Fruit fly (Drosophila melanogaster) whole organism, embryonic: Measurements from ENCODE around the gene CG11309.

Experiments
- Abd-B ChIP-seq: fragments of 200-800 bp; sonication (Bioruptor generic); optimal IDR thresholded peaks from 2 replicates; lab custom pipeline; 2018; ENCODE audit warnings: missing biosample characterization, mild to moderate bottlenecking, missing genetic modification characterization, moderate library complexity
- Antp ChIP-seq: fragments of 200-800 bp; sonication (Bioruptor generic); optimal IDR thresholded peaks from 3 replicates; lab custom pipeline; 2016; ENCODE audit warnings: missing biosample characterization, missing genetic modification characterization
- C15 ChIP-seq: fragments of 200-800 bp; sonication (Bioruptor generic); IDR thresholded peaks from 3 replicates; pipeline ENCODE4 v1.3.6; 2022; ENCODE audit warnings: missing biosample characterization, missing genetic modification characterization
- CG10209 ChIP-seq: fragments of 200-800 bp; sonication (Bioruptor generic); optimal IDR thresholded peaks from 3 replicates; lab custom pipeline; 2017; ENCODE audit warnings: missing biosample characterization, mild to moderate bottlenecking, missing genetic modification characterization, missing genetic modification reagents
- CG10321 ChIP-seq: fragments of 200-800 bp; sonication (Bioruptor generic); IDR thresholded peaks from 2 replicates; pipeline ENCODE4 v1.3.6; 2022; ENCODE audit warnings: missing biosample characterization, missing genetic modification characterization
- CG10654 ChIP-seq: fragments of 200-800 bp; sonication (Bioruptor generic); optimal IDR thresholded peaks from 2 replicates; lab custom pipeline; 2016; ENCODE audit warnings: missing biosample characterization, missing genetic modification characterization
- CG12299 ChIP-seq: fragments of 200-800 bp; sonication (Bioruptor generic); optimal IDR thresholded peaks from 2 replicates; lab custom pipeline; 2018; ENCODE audit warnings: missing biosample characterization, mild to moderate bottlenecking, missing genetic modification characterization
- CG13296 ChIP-seq: fragments of 200-800 bp; sonication (Bioruptor generic); optimal IDR thresholded peaks from 3 replicates; lab custom pipeline; 2018; ENCODE audit warnings: missing biosample characterization, mild to moderate bottlenecking, missing genetic modification characterization
- CG13624 ChIP-seq: fragments of 200-800 bp; sonication (Bioruptor generic); optimal IDR thresholded peaks from 2 replicates; lab custom pipeline; 2016; ENCODE audit warnings: missing biosample characterization, missing genetic modification characterization
- CG14860 ChIP-seq: fragments of 200-800 bp; sonication (Bioruptor generic); IDR thresholded peaks from 3 replicates; pipeline ENCODE4 v1.3.6; 2022; ENCODE audit warnings: missing biosample characterization, missing genetic modification characterization; ENCODE audit not compliant: partially characterized antibody
- CG1529 ChIP-seq: fragments of 200-800 bp; sonication (Bioruptor generic); optimal IDR thresholded peaks from 3 replicates; lab custom pipeline; 2018; ENCODE audit warnings: missing biosample characterization, missing genetic modification characterization
- CG4617 ChIP-seq: fragments of 200-800 bp; sonication (Bioruptor generic); optimal IDR thresholded peaks from 3 replicates; lab custom pipeline; 2016; ENCODE audit warnings: missing biosample characterization, missing genetic modification characterization, borderline replicate concordance
- CG6813 ChIP-seq: fragments of 200-800 bp; sonication (Bioruptor generic); optimal IDR thresholded peaks from 2 replicates; lab custom pipeline; 2017; ENCODE audit warnings: missing biosample characterization, missing genetic modification characterization, mild to moderate bottlenecking, moderate library complexity, missing genetic modification reagents
- CG7372 ChIP-seq: fragments of 200-800 bp; sonication (Bioruptor generic); IDR thresholded peaks from 2 replicates; pipeline ENCODE4 v1.3.6; 2022; ENCODE audit warnings: missing biosample characterization, missing genetic modification characterization
- CG7963 ChIP-seq: fragments of 200-800 bp; sonication (Bioruptor generic); IDR thresholded peaks from 3 replicates; pipeline ENCODE4 v1.3.6; 2022; ENCODE audit warnings: missing biosample characterization, missing genetic modification characterization; ENCODE audit not compliant: partially characterized antibody
- CG8290 ChIP-seq, 3 experiments: fragments of 200-800 bp; sonication (Bioruptor generic); optimal IDR thresholded peaks; 2 replicates each; lab custom pipeline; 2016 to 2019; ENCODE audit warnings: missing biosample characterization in 3 of 3, missing genetic modification characterization in 3 of 3, mild to moderate bottlenecking in 2 of 3, moderate library complexity in 1 of 3
- CG9609 ChIP-seq: fragments of 200-800 bp; sonication (Bioruptor generic); optimal IDR thresholded peaks from 3 replicates; lab custom pipeline; 2016; ENCODE audit warnings: missing biosample characterization, missing genetic modification characterization
- Dad ChIP-seq: fragments of 200-800 bp; sonication (Bioruptor generic); optimal IDR thresholded peaks from 3 replicates; lab custom pipeline; 2016; ENCODE audit warnings: missing biosample characterization, missing genetic modification characterization
- Dip2 ChIP-seq: fragments of 200-800 bp; sonication (Bioruptor generic); IDR thresholded peaks from 2 replicates; pipeline ENCODE4 v1.3.6; 2022; ENCODE audit warnings: missing biosample characterization, missing genetic modification characterization
- Ets65A ChIP-seq: fragments of 200-800 bp; sonication (Bioruptor generic); peaks from one replicate; lab custom pipeline; 2016; ENCODE audit warnings: missing biosample characterization, missing genetic modification characterization
- Fer1 ChIP-seq: fragments of 200-800 bp; sonication (Bioruptor generic); optimal IDR thresholded peaks from 2 replicates; lab custom pipeline; 2017; ENCODE audit warnings: missing biosample characterization, mild to moderate bottlenecking, missing genetic modification characterization
- HLH3B ChIP-seq: fragments of 200-800 bp; sonication (Bioruptor generic); IDR thresholded peaks from 2 replicates; pipeline ENCODE4 v1.3.6; 2022; ENCODE audit warnings: missing biosample characterization, missing genetic modification characterization
- Hand ChIP-seq: fragments of 200-800 bp; sonication (Bioruptor generic); optimal IDR thresholded peaks from 2 replicates; lab custom pipeline; 2017; ENCODE audit warnings: mild to moderate bottlenecking, missing biosample characterization, missing genetic modification reagents, missing genetic modification characterization
- Hsf ChIP-seq: fragments of 200-800 bp; sonication (Bioruptor generic); optimal IDR thresholded peaks from 3 replicates; lab custom pipeline; 2016; ENCODE audit warnings: missing biosample characterization, missing genetic modification characterization
- Lhr ChIP-seq: fragments of 200-800 bp; sonication (Bioruptor generic); optimal IDR thresholded peaks from 3 replicates; lab custom pipeline; 2017; ENCODE audit warnings: mild to moderate bottlenecking, missing biosample characterization, missing genetic modification reagents, missing genetic modification characterization
- Lpt ChIP-seq: fragments of >200 bp; optimal IDR thresholded peaks from 2 replicates; lab custom pipeline; 2018; ENCODE audit warnings: missing biosample characterization, missing genetic modification characterization
- Nf-YA ChIP-seq: fragments of 200-800 bp; sonication (Bioruptor generic); IDR thresholded peaks from 2 replicates; pipeline ENCODE4 v1.3.6; 2022; ENCODE audit warnings: missing biosample characterization, missing genetic modification characterization
- Poxn ChIP-seq: fragments of 200-800 bp; sonication (Bioruptor generic); IDR thresholded peaks from 2 replicates; pipeline ENCODE4 v1.3.6; 2022; ENCODE audit warnings: missing biosample characterization, missing genetic modification characterization
- cato ChIP-seq: fragments of 200-800 bp; sonication (Bioruptor generic); optimal IDR thresholded peaks from 2 replicates; lab custom pipeline; 2016; ENCODE audit warnings: missing biosample characterization, missing genetic modification characterization, borderline replicate concordance
- crp ChIP-seq, 2 experiments: fragments of 200-800 bp; sonication (Bioruptor generic); optimal IDR thresholded peaks; 2 replicates in 1 of 2; 3 replicates in 1 of 2; lab custom pipeline; 2017; ENCODE audit warnings: missing biosample characterization in 2 of 2, missing genetic modification characterization in 2 of 2, mild to moderate bottlenecking in 1 of 2, moderate library complexity in 1 of 2
- da ChIP-seq: fragments of 200-800 bp; sonication (Bioruptor generic); optimal IDR thresholded peaks from 2 replicates; lab custom pipeline; 2016; ENCODE audit warnings: missing biosample characterization, missing genetic modification characterization
- dan ChIP-seq: fragments of 200-800 bp; sonication (Bioruptor generic); IDR thresholded peaks from 2 replicates; pipeline ENCODE4 v1.3.6; 2022; ENCODE audit warnings: missing biosample characterization, missing genetic modification characterization
- dati ChIP-seq: fragments of 200-800 bp; sonication (Bioruptor generic); IDR thresholded peaks from 2 replicates; pipeline ENCODE4 v1.3.6; 2022; ENCODE audit warnings: missing biosample characterization, missing genetic modification characterization
- dimm ChIP-seq: fragments of 200-800 bp; sonication (Bioruptor generic); IDR thresholded peaks from 2 replicates; pipeline ENCODE4 v1.3.6; 2022; ENCODE audit warnings: missing biosample characterization, missing genetic modification characterization
- dm ChIP-seq: fragments of 200-800 bp; sonication (Bioruptor generic); optimal IDR thresholded peaks from 3 replicates; lab custom pipeline; 2016; ENCODE audit warnings: missing biosample characterization, missing genetic modification characterization
- gcm2 ChIP-seq: fragments of 200-800 bp; sonication (Bioruptor generic); optimal IDR thresholded peaks from 2 replicates; lab custom pipeline; 2016; ENCODE audit warnings: missing biosample characterization, missing genetic modification characterization
- grn ChIP-seq: fragments of 200-800 bp; sonication (Bioruptor generic); optimal IDR thresholded peaks from 3 replicates; lab custom pipeline; 2017; ENCODE audit warnings: missing biosample characterization, missing genetic modification characterization
- jumu ChIP-seq: fragments of 200-800 bp; sonication (Bioruptor generic); optimal IDR thresholded peaks from 3 replicates; lab custom pipeline; 2016; ENCODE audit warnings: missing biosample characterization, missing genetic modification characterization
- knrl ChIP-seq: fragments of 200-800 bp; sonication (Bioruptor generic); IDR thresholded peaks from 3 replicates; pipeline ENCODE4 v1.3.6; 2022; ENCODE audit warnings: missing biosample characterization, missing genetic modification characterization; ENCODE audit not compliant: partially characterized antibody
- lbe ChIP-seq: fragments of 200-800 bp; sonication (Bioruptor generic); optimal IDR thresholded peaks from 2 replicates; lab custom pipeline; 2016; ENCODE audit warnings: missing biosample characterization, mild to moderate bottlenecking, missing genetic modification characterization
- lilli ChIP-seq: fragments of 200-800 bp; sonication (Bioruptor generic); optimal IDR thresholded peaks from 3 replicates; lab custom pipeline; 2016; ENCODE audit warnings: missing biosample characterization, missing genetic modification characterization
- lola ChIP-seq, 3 experiments: fragments of >200 bp in 2 of 3; fragments of 200-800 bp in 1 of 3; sonication (Bioruptor generic) in 1 of 3; optimal IDR thresholded peaks; 2 replicates each; lab custom pipeline; 2017 to 2019; ENCODE audit warnings: missing biosample characterization in 3 of 3, missing genetic modification characterization in 3 of 3, mild to moderate bottlenecking in 1 of 3, moderate library complexity in 1 of 3
- luna ChIP-seq: fragments of 200-800 bp; sonication (Bioruptor generic); optimal IDR thresholded peaks from 2 replicates; lab custom pipeline; 2016; ENCODE audit warnings: missing biosample characterization, missing genetic modification characterization
- pan ChIP-seq, 4 experiments: fragments of >200 bp in 3 of 4; fragments of 200-800 bp in 1 of 4; sonication (Bioruptor generic) in 1 of 4; optimal IDR thresholded peaks in 3 of 4; IDR thresholded peaks in 1 of 4; 2 replicates each; pipeline versions ENCODE4 v1.3.6 to Lab custom; 2017 to 2022; ENCODE audit warnings: missing biosample characterization in 2 of 4, missing genetic modification characterization in 2 of 4, mixed read lengths in 1 of 4
- pita ChIP-seq: fragments of 200-800 bp; sonication (Bioruptor generic); optimal IDR thresholded peaks from 2 replicates; lab custom pipeline; 2017; ENCODE audit warnings: missing biosample characterization, mild to moderate bottlenecking, missing genetic modification characterization
- run ChIP-seq: fragments of 200-800 bp; sonication (Bioruptor generic); optimal IDR thresholded peaks from 3 replicates; lab custom pipeline; 2018; ENCODE audit warnings: missing biosample characterization, mild to moderate bottlenecking, missing genetic modification characterization
- salm ChIP-seq: fragments of 200-800 bp; sonication (Bioruptor generic); optimal IDR thresholded peaks from 2 replicates; lab custom pipeline; 2018; ENCODE audit warnings: missing biosample characterization, mild to moderate bottlenecking, missing genetic modification characterization
- sqz ChIP-seq: fragments of 200-800 bp; sonication (Bioruptor generic); optimal IDR thresholded peaks from 3 replicates; lab custom pipeline; 2018; ENCODE audit warnings: missing biosample characterization, mild to moderate bottlenecking, missing genetic modification characterization
- ttk ChIP-seq: fragments of 200-800 bp; sonication (Bioruptor generic); IDR thresholded peaks from 2 replicates; pipeline ENCODE4 v2.1.2; 2022; ENCODE audit warnings: missing biosample characterization, missing genetic modification characterization

Gene CG11309

dm6 chr3L:21304400-21304799, at the start of gene CG11309, which contains the start of gene CG7632 (continued):
- TF ChIP-seq jumu (GFP tag; lab: Kevin White, UChicago), result peak; percentile 97
- peak; percentile 99 for TF ChIP-seq CG10209
- peak; percentile 81 for TF ChIP-seq CG10321 (GFP tag; lab: Robert Waterston, UW)
- TF ChIP-seq CG10654, result peak; percentile 98
- TF ChIP-seq salm (tag; lab: Kevin White, UChicago), result peak; percentile 100
- TF ChIP-seq luna (GFP tag; lab: Kevin White, UChicago), result peak; percentile 95
- peak; percentile 99 for TF ChIP-seq Hsf
- TF ChIP-seq Abd-B (GFP tag; lab: Kevin White, UChicago), result peak; percentile 96
- peak; percentile 100 for TF ChIP-seq Ets65A (GFP tag; lab: Kevin White, UChicago)
- TF ChIP-seq gcm2, result peak; percentile 96
- peak; percentile 95 for TF ChIP-seq dati (GFP tag; lab: Robert Waterston, UW)
- peak; percentile 97 for TF ChIP-seq ttk
- peak; percentile 99 for TF ChIP-seq lbe (GFP tag; lab: Kevin White, UChicago)
- peak; percentile 98 for TF ChIP-seq HLH3B
- TF ChIP-seq CG13624 (GFP tag; lab: Kevin White, UChicago), result peak; percentile 99
- peak; percentile 99 for TF ChIP-seq sqz
- TF ChIP-seq dan (GFP tag; lab: Robert Waterston, UW), result peak; percentile 40; the same call in 1 of the 2 replicates
- TF ChIP-seq pan (optimal IDR thresholded peaks at IDR 0.05; lab: Kevin White, UChicago), result no peak
- peak in 1 of 2 experiments; percentile 99 for TF ChIP-seq pan (GFP tag; optimal IDR thresholded peaks at IDR 0.05 in 1 of 2, IDR thresholded peaks at IDR 0.05 in 1 of 2)
- TF ChIP-seq CG8290 (GFP tag; optimal IDR thresholded peaks at IDR 0.05; lab: Kevin White, UChicago), result peak; percentile 99
- peak; percentile 98 to 100 for TF ChIP-seq CG8290 (tag; optimal IDR thresholded peaks at IDR 0.05; lab: Kevin White, UChicago)
- peak; percentile 98 for TF ChIP-seq cato (GFP tag; lab: Kevin White, UChicago)
- TF ChIP-seq pita, result no peak
- peak; percentile 99 for TF ChIP-seq CG6813 (GFP tag; lab: Kevin White, UChicago)
- no peak for TF ChIP-seq CG14860
- TF ChIP-seq CG9609 (GFP tag; lab: Kevin White, UChicago), result peak; percentile 98
- TF ChIP-seq dm (GFP tag; lab: Kevin White, UChicago), result peak; percentile 98
- peak; percentile 99 for TF ChIP-seq Hand (GFP tag; lab: Kevin White, UChicago)
- peak; percentile 100 for TF ChIP-seq CG12299 (tag; lab: Kevin White, UChicago)
- TF ChIP-seq Antp (GFP tag; lab: Kevin White, UChicago), result peak; percentile 97
- peak; percentile 99 for TF ChIP-seq run
- peak in 1 of 3 experiments; percentile 100 for TF ChIP-seq lola (GFP tag; optimal IDR thresholded peaks at IDR 0.05; lab: Kevin White, UChicago)
- peak; percentile 100 for TF ChIP-seq Fer1 (GFP tag; lab: Kevin White, UChicago)
- peak; percentile 97 for TF ChIP-seq CG7372 (GFP tag; lab: Robert Waterston, UW)
- peak; percentile 84 for TF ChIP-seq Poxn (GFP tag; lab: Robert Waterston, UW)
- TF ChIP-seq Dad (GFP tag; lab: Kevin White, UChicago), result peak; percentile 98
- TF ChIP-seq da, result peak; percentile 98
- TF ChIP-seq Nf-YA (GFP tag; lab: Robert Waterston, UW), result peak; percentile 97
- peak; percentile 98 for TF ChIP-seq CG4617 (GFP tag; lab: Kevin White, UChicago)
- TF ChIP-seq lilli (GFP tag; lab: Kevin White, UChicago), result peak; percentile 99
- peak; percentile 96 for TF ChIP-seq C15 (GFP tag; lab: Robert Waterston, UW)
- TF ChIP-seq Dip2 (GFP tag; lab: Robert Waterston, UW), result no peak
- no peak for TF ChIP-seq CG7963 (GFP tag; lab: Robert Waterston, UW)
- peak; percentile 85 for TF ChIP-seq grn (GFP tag; lab: Kevin White, UChicago)
- TF ChIP-seq crp (GFP tag; optimal IDR thresholded peaks at IDR 0.05; lab: Kevin White, UChicago), result peak; percentile 58 to 88
- TF ChIP-seq CG1529 (GFP tag; lab: Kevin White, UChicago), result peak; percentile 99
- peak; percentile 93 for TF ChIP-seq dimm (GFP tag; lab: Robert Waterston, UW)
- TF ChIP-seq Lhr, result peak; percentile 98
- TF ChIP-seq knrl (GFP tag; lab: Robert Waterston, UW), result 0 out of 3 replicates have a peak, but pooled peaks have one; percentile 22
- peak; percentile 100 for TF ChIP-seq CG13296 (GFP tag; lab: Kevin White, UChicago)
- no peak for TF ChIP-seq Lpt (GFP tag; lab: Kevin White, UChicago)
